Fruit fly (Drosophila melanogaster): ENCODE results near the gene Gr89a.

DNA sequence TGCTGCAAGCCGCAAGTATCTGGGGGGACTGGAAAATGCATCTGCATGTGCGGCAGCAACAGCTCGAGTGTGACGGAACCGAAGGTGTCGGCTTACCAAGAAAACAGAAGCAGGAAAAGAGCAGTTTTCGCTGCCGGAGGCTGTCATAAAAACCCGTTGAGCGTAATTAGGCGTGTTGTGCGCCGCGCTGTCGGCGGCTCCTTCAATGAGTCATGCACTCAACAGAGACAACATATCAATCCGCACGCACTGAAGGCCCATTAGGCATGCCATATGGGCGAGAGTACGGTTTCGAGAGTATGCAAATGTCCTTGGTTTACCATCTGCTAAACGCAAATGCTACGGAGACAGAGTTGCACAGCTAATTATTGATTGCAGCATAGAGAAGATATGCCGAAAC lies 29.7 kb upstream of the Gr89a start:
- TF ChIP-seq psq (optimal IDR thresholded peaks at IDR 0.05) = no peak
- no peak for TF ChIP-seq h (optimal IDR thresholded peaks at IDR 0.05)

All from Kc167 (cell line).